Worm (Caenorhabditis elegans): ENCODE measurements around the gene B0563.5.

ce11 chrX:9194081-9194480, 48.1 kb downstream of the B0563.5 start:
- TF ChIP-seq grh-1 (GFP tag; IDR thresholded peaks at IDR 0.05): no peak
- no peak for TF ChIP-seq lin-39 (tag; optimal IDR thresholded peaks at IDR 0.05)
- TF ChIP-seq nhr-11 (tag; optimal IDR thresholded peaks at IDR 0.05): no peak
- TF ChIP-seq ceh-8 (GFP tag; optimal IDR thresholded peaks at IDR 0.05): no peak
- TF ChIP-seq fos-1 (tag; optimal IDR thresholded peaks at IDR 0.05): no peak
- TF ChIP-seq lsy-2 (tag; optimal IDR thresholded peaks at IDR 0.05): no peak
- TF ChIP-seq mdl-1 (tag; optimal IDR thresholded peaks at IDR 0.05): no peak
